Worm (Caenorhabditis elegans) whole organism, L2 larva: ENCODE results near the gene F29B9.7.

Source experiments
- egl-27 ChIP-seq: sonication (generic microtip); optimal IDR thresholded peaks from 3 replicates; lab custom pipeline; 2017; ENCODE audit warnings: missing biosample characterization, missing genetic modification reagents, missing genetic modification characterization
- fos-1 ChIP-seq: fragments of 150-350 bp; optimal IDR thresholded peaks from 2 replicates; lab custom pipeline; 2014; ENCODE audit warnings: missing biosample characterization, missing genetic modification characterization
- lin-13 ChIP-seq: fragments of 150-350 bp; optimal IDR thresholded peaks from 2 replicates; lab custom pipeline; 2014; ENCODE audit warnings: missing biosample characterization, missing genetic modification reagents, missing genetic modification characterization
- mab-5 ChIP-seq: fragments of 150-350 bp; optimal IDR thresholded peaks from 2 replicates; lab custom pipeline; 2014; ENCODE audit warnings: missing biosample characterization, missing genetic modification characterization
- snpc-4 ChIP-seq: fragments of 150-350 bp; optimal IDR thresholded peaks from 2 replicates; lab custom pipeline; 2014; ENCODE audit warnings: missing biosample characterization, missing genetic modification characterization
- unc-55 ChIP-seq: fragments of 150-350 bp; sonication (generic microtip); optimal IDR thresholded peaks from 3 replicates; lab custom pipeline; 2014; ENCODE audit warnings: missing biosample characterization, missing genetic modification reagents, missing genetic modification characterization
- zag-1 ChIP-seq: fragments of 150-350 bp; optimal IDR thresholded peaks from 2 replicates; lab custom pipeline; 2014; ENCODE audit warnings: missing biosample characterization, missing genetic modification characterization
- ztf-11 ChIP-seq: sonication (generic microtip); optimal IDR thresholded peaks from 2 replicates; lab custom pipeline; 2017; ENCODE audit warnings: missing biosample characterization, missing genetic modification characterization

DNA sequence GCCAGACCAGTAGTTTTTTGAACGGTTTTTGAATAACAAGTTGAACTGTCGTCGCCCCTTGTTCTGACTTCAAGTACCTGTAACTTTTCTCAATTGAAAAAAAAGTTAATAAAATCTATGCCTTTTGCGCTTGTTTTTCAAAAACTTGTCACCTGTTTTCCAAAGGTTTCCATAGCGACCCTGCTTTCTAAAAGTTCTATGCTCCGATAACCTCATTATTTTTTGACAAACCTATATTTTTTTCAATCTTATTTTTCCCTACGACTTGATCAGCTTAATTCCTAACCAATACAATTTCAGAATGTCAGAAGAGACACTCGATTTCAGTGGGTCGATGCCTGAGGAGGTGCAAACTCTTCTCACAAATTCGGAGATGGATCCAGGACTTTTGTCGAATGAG, 2.2 kb upstream of the F29B9.7 start, which contains the start of gene F29B9.8:
- TF ChIP-seq fos-1 (tag; lab: Kevin White, UChicago) (no peak), unc-55 (GFP tag; lab: Kevin White, UChicago) (no peak), lin-13 (GFP tag; lab: Kevin White, UChicago) (no peak), ztf-11 (no peak), mab-5 (tag; lab: Kevin White, UChicago) (no peak), zag-1 (tag; lab: Kevin White, UChicago) (no peak), egl-27 (no peak), snpc-4 (tag; lab: Kevin White, UChicago) (no peak)
